Worm (Caenorhabditis elegans) whole organism, L2 larva: Measurements from ENCODE around the gene eif-2D.

ENCODE experiments used
- C34F6.9 ChIP-seq: fragments of 150-350 bp; optimal IDR thresholded peaks from 2 replicates; lab custom pipeline; 2014; ENCODE audit warnings: missing biosample characterization, missing genetic modification characterization
- Y55F3AM.14 ChIP-seq: fragments of 200-800 bp; sonication (Bioruptor generic); optimal IDR thresholded peaks from 2 replicates; lab custom pipeline; 2018; ENCODE audit warnings: mild to moderate bottlenecking, missing genetic modification characterization, missing compliant biosample characterization
- ZK546.5 ChIP-seq: sonication (generic microtip); optimal IDR thresholded peaks from 2 replicates; lab custom pipeline; 2017; ENCODE audit warnings: missing biosample characterization, missing genetic modification characterization
- aly-2 ChIP-seq: fragments of 150-350 bp; optimal IDR thresholded peaks from 2 replicates; lab custom pipeline; 2014; ENCODE audit warnings: missing biosample characterization, missing genetic modification characterization
- blmp-1 ChIP-seq: sonication (generic microtip); optimal IDR thresholded peaks from 2 replicates; lab custom pipeline; 2017; ENCODE audit warnings: missing genetic modification characterization, mild to moderate bottlenecking, missing compliant biosample characterization, antibody characterized with exemption, moderate library complexity; ENCODE audit not compliant: insufficient read depth
- ceh-16 ChIP-seq: fragments of 150-350 bp; optimal IDR thresholded peaks from 2 replicates; lab custom pipeline; 2014; ENCODE audit warnings: missing biosample characterization, missing genetic modification characterization
- crh-2 ChIP-seq: sonication (generic microtip); optimal IDR thresholded peaks from 2 replicates; lab custom pipeline; 2017; ENCODE audit warnings: missing biosample characterization, missing genetic modification characterization
- dmd-4 ChIP-seq: sonication (generic microtip); optimal IDR thresholded peaks from 2 replicates; lab custom pipeline; 2017; ENCODE audit warnings: missing biosample characterization, missing genetic modification characterization
- egl-27 ChIP-seq: sonication (generic microtip); optimal IDR thresholded peaks from 3 replicates; lab custom pipeline; 2017; ENCODE audit warnings: missing biosample characterization, missing genetic modification reagents, missing genetic modification characterization
- elt-1 ChIP-seq: fragments of 150-350 bp; optimal IDR thresholded peaks from 2 replicates; lab custom pipeline; 2014; ENCODE audit warnings: missing biosample characterization, missing genetic modification characterization
- elt-3 ChIP-seq: sonication (generic microtip); optimal IDR thresholded peaks from 2 replicates; lab custom pipeline; 2017; ENCODE audit warnings: missing biosample characterization, missing genetic modification characterization
- fos-1 ChIP-seq: fragments of 150-350 bp; optimal IDR thresholded peaks from 2 replicates; lab custom pipeline; 2014; ENCODE audit warnings: missing biosample characterization, missing genetic modification characterization
- gmeb-1 ChIP-seq: fragments of 150-350 bp; optimal IDR thresholded peaks from 2 replicates; lab custom pipeline; 2014; ENCODE audit warnings: missing biosample characterization, missing genetic modification characterization
- lin-11 ChIP-seq: fragments of 150-350 bp; sonication (generic microtip); optimal IDR thresholded peaks from 2 replicates; lab custom pipeline; 2014; ENCODE audit warnings: missing biosample characterization, missing genetic modification characterization, inconsistent platforms, mixed read lengths
- lin-13 ChIP-seq: fragments of 150-350 bp; optimal IDR thresholded peaks from 2 replicates; lab custom pipeline; 2014; ENCODE audit warnings: missing biosample characterization, missing genetic modification reagents, missing genetic modification characterization
- lin-39 ChIP-seq: fragments of 150-350 bp; optimal IDR thresholded peaks from 2 replicates; lab custom pipeline; 2014; ENCODE audit warnings: missing biosample characterization, missing genetic modification reagents, missing genetic modification characterization
- mab-5 ChIP-seq: fragments of 150-350 bp; optimal IDR thresholded peaks from 2 replicates; lab custom pipeline; 2014; ENCODE audit warnings: missing biosample characterization, missing genetic modification characterization
- mdl-1 ChIP-seq, 2 experiments: fragments of 150-350 bp in 1 of 2; sonication (generic microtip) in 1 of 2; optimal IDR thresholded peaks; 2 replicates each; lab custom pipeline; 2017; ENCODE audit warnings: missing biosample characterization in 2 of 2, missing genetic modification characterization in 2 of 2
- nhr-10 ChIP-seq: sonication (generic microtip); optimal IDR thresholded peaks from 2 replicates; lab custom pipeline; 2017; ENCODE audit warnings: missing biosample characterization, missing genetic modification characterization
- nhr-11 ChIP-seq: fragments of 150-350 bp; optimal IDR thresholded peaks from 2 replicates; lab custom pipeline; 2014; ENCODE audit warnings: missing biosample characterization, missing genetic modification characterization
- nhr-129 ChIP-seq: fragments of 150-350 bp; optimal IDR thresholded peaks from 2 replicates; lab custom pipeline; 2014; ENCODE audit warnings: missing biosample characterization, missing genetic modification characterization
- nhr-21 ChIP-seq: fragments of 150-350 bp; optimal IDR thresholded peaks from 2 replicates; lab custom pipeline; 2014; ENCODE audit warnings: missing biosample characterization, missing genetic modification characterization
- nhr-23 ChIP-seq: fragments of 150-350 bp; optimal IDR thresholded peaks from 2 replicates; lab custom pipeline; 2014; ENCODE audit warnings: missing biosample characterization, missing genetic modification reagents, missing genetic modification characterization
- nhr-237 ChIP-seq: fragments of 150-350 bp; optimal IDR thresholded peaks from 2 replicates; lab custom pipeline; 2014; ENCODE audit warnings: missing biosample characterization, missing genetic modification characterization
- nhr-25 ChIP-seq: fragments of 150-350 bp; sonication (generic microtip); optimal IDR thresholded peaks from 3 replicates; lab custom pipeline; 2014; ENCODE audit warnings: missing biosample characterization, missing genetic modification characterization
- nhr-6 ChIP-seq: fragments of 150-350 bp; optimal IDR thresholded peaks from 2 replicates; lab custom pipeline; 2014; ENCODE audit warnings: missing biosample characterization, missing genetic modification characterization
- peb-1 ChIP-seq: fragments of 150-350 bp; optimal IDR thresholded peaks from 2 replicates; lab custom pipeline; 2014; ENCODE audit warnings: missing biosample characterization, missing genetic modification characterization
- sem-4 ChIP-seq: fragments of 150-350 bp; optimal IDR thresholded peaks from 2 replicates; lab custom pipeline; 2014; ENCODE audit warnings: missing biosample characterization, missing genetic modification reagents, missing genetic modification characterization
- skn-1 ChIP-seq: sonication (generic microtip); optimal IDR thresholded peaks from 2 replicates; lab custom pipeline; 2017; ENCODE audit warnings: missing biosample characterization, missing genetic modification characterization
- sma-3 ChIP-seq: sonication (generic microtip); optimal IDR thresholded peaks from 2 replicates; lab custom pipeline; 2016; ENCODE audit warnings: missing genetic modification reagents, missing genetic modification characterization, missing compliant biosample characterization
- snpc-4 ChIP-seq: fragments of 150-350 bp; optimal IDR thresholded peaks from 2 replicates; lab custom pipeline; 2014; ENCODE audit warnings: missing biosample characterization, missing genetic modification characterization
- unc-39 ChIP-seq: fragments of 150-350 bp; optimal IDR thresholded peaks from 2 replicates; lab custom pipeline; 2014; ENCODE audit warnings: missing biosample characterization, missing genetic modification characterization
- unc-55 ChIP-seq: fragments of 150-350 bp; sonication (generic microtip); optimal IDR thresholded peaks from 3 replicates; lab custom pipeline; 2014; ENCODE audit warnings: missing biosample characterization, missing genetic modification reagents, missing genetic modification characterization
- unc-62 ChIP-seq: fragments of 150-350 bp; optimal IDR thresholded peaks from 2 replicates; lab custom pipeline; 2014; ENCODE audit warnings: missing biosample characterization, missing genetic modification reagents, missing genetic modification characterization
- zag-1 ChIP-seq: fragments of 150-350 bp; optimal IDR thresholded peaks from 2 replicates; lab custom pipeline; 2014; ENCODE audit warnings: missing biosample characterization, missing genetic modification characterization
- ztf-1 ChIP-seq: fragments of 200-800 bp; sonication (Bioruptor generic); conservative IDR thresholded peaks from 2 replicates; pipeline ENCODE4 v1.3.6; 2022; ENCODE audit warnings: missing genetic modification characterization, missing compliant biosample characterization
- ztf-4 ChIP-seq: fragments of 150-350 bp; optimal IDR thresholded peaks from 2 replicates; lab custom pipeline; 2014; ENCODE audit warnings: missing biosample characterization, missing genetic modification characterization

eif-2D gene

DNA sequence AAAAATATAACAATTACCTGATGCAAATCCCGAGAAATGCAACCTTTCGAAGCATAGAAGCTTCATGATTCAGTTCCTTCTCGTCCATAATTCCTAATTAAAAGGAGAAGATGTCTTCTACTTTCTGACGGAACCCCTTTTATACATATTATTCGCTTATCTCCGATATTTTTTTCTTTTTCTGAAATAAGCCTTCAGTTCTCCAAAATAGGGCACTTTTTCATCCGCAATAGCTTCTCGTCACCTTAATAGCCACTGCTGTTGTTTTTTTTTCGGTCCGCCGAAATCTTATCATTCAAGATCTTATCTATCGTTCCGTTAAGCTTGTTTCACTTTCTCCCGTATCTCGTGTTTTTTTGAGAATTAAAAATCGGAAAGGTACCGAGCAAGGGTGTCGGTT is 39.2 kb upstream of the eif-2D start, which contains the start of gene bli-2:
bli-2 (minus strand) TSS at position 101 of the 400 bp plus-strand sequence.
- no peak for TF ChIP-seq aly-2 (tag; lab: Kevin White, UChicago)
- TF ChIP-seq lin-39 (tag; lab: Kevin White, UChicago) = no peak
- TF ChIP-seq crh-2 (tag; lab: Kevin White, UChicago) = no peak
- no peak for TF ChIP-seq mab-5 (tag; lab: Kevin White, UChicago)
- no peak for TF ChIP-seq nhr-21 (tag; lab: Kevin White, UChicago)
- TF ChIP-seq unc-62 (GFP tag; lab: Kevin White, UChicago) = no peak
- TF ChIP-seq nhr-25 (tag; lab: Kevin White, UChicago) = no peak
- TF ChIP-seq fos-1 (tag; lab: Kevin White, UChicago) = no peak
- no peak for TF ChIP-seq Y55F3AM.14 (GFP tag; lab: Kevin White, UChicago)
- no peak for TF ChIP-seq snpc-4 (tag; lab: Kevin White, UChicago)
- TF ChIP-seq sma-3 (GFP tag; lab: Kevin White, UChicago) = no peak

DNA sequence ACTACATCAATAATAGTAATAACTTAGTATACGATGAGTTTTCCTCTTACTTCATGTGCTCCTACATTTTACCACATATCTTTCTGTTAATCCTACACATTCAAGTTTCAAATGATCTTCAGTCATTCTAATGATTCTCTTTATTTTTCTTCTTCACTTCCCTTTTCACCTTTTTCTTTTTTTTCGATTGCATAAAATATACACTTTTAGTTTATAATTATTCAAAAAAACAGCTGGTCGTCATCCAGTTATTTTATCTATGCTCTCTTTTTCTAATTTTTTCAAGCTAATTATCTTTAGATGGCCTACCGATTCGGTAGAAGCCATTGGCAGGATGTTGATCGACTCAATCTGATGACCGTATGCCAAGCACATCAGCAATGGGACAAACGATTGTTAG is 37.3 kb upstream of the eif-2D start, which contains the start of gene F59E12.1:
F59E12.1 (plus strand) TSS at position 301 of the 400 bp plus-strand sequence.
- TF ChIP-seq gmeb-1 (no peak), dmd-4 (tag; lab: Kevin White, UChicago) (no peak), sma-3 (GFP tag; lab: Kevin White, UChicago) (no peak), sem-4 (tag; lab: Kevin White, UChicago) (no peak), ztf-4 (no peak), unc-55 (GFP tag; lab: Kevin White, UChicago) (no peak), lin-13 (GFP tag; lab: Kevin White, UChicago) (no peak), peb-1 (tag; lab: Kevin White, UChicago) (no peak), elt-3 (no peak), aly-2 (tag; lab: Kevin White, UChicago) (no peak), unc-62 (GFP tag; lab: Kevin White, UChicago) (no peak), ceh-16 (tag; lab: Kevin White, UChicago) (no peak), egl-27 (no peak)

DNA sequence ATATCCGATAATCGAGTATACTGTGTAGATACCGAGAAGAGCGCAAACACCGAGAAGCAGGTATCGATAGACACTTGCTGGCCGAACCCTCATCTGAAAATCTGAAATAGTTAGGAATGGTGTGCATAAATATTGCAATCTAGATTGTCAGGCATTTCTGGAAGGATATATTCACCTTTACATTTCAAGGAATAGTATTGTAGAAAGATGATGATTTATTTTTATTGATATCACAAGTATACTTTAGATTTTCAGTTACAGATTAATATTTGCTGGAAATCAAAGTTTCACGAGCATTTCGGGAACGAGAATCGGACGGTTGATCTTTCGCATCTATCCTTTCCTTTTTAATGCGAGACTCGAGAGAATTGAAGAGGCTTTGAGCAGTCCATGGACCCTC is 31.8 kb upstream of the eif-2D start, which contains the start of gene fut-3:
fut-3 (minus strand) TSS at position 101 of the 400 bp plus-strand sequence.
- no peak for TF ChIP-seq nhr-129 (tag; lab: Kevin White, UChicago)
- TF ChIP-seq ZK546.5 (tag; lab: Kevin White, UChicago) = no peak
- TF ChIP-seq nhr-23 (tag; lab: Kevin White, UChicago) = no peak
- no peak for TF ChIP-seq zag-1 (tag; lab: Kevin White, UChicago)
- TF ChIP-seq sem-4 (tag; lab: Kevin White, UChicago) = no peak
- TF ChIP-seq crh-2 (tag; lab: Kevin White, UChicago) = no peak
- TF ChIP-seq ztf-4 = no peak
- no peak for TF ChIP-seq unc-39 (tag; lab: Kevin White, UChicago)
- no peak for TF ChIP-seq nhr-25 (tag; lab: Kevin White, UChicago)
- TF ChIP-seq nhr-237 (tag; lab: Kevin White, UChicago) = no peak
- no peak for TF ChIP-seq sma-3 (GFP tag; lab: Kevin White, UChicago)
- no peak for TF ChIP-seq elt-1 (tag; lab: Kevin White, UChicago)
- no peak for TF ChIP-seq egl-27
- TF ChIP-seq gmeb-1 = no peak
- TF ChIP-seq blmp-1 = no peak
- TF ChIP-seq unc-55 (GFP tag; lab: Kevin White, UChicago) = no peak
- no peak for TF ChIP-seq skn-1 (tag; lab: Kevin White, UChicago)
- TF ChIP-seq elt-3 = no peak

- TF ChIP-seq ceh-16 (tag; lab: Kevin White, UChicago) = no peak
- no peak for TF ChIP-seq nhr-6
- no peak for TF ChIP-seq nhr-10 (tag; lab: Kevin White, UChicago)
- TF ChIP-seq mdl-1 (tag; optimal IDR thresholded peaks at IDR 0.05; lab: Kevin White, UChicago) = no peak
- TF ChIP-seq nhr-129 (tag; lab: Kevin White, UChicago) = no peak
- no peak for TF ChIP-seq nhr-237 (tag; lab: Kevin White, UChicago)
- no peak for TF ChIP-seq unc-39 (tag; lab: Kevin White, UChicago)
- no peak for TF ChIP-seq C34F6.9 (tag; lab: Kevin White, UChicago)
- no peak for TF ChIP-seq ztf-4
- no peak for TF ChIP-seq lin-11
- TF ChIP-seq blmp-1 = no peak
- no peak for TF ChIP-seq crh-2 (tag; lab: Kevin White, UChicago)
- no peak for TF ChIP-seq Y55F3AM.14 (GFP tag; lab: Kevin White, UChicago)
- no peak for TF ChIP-seq nhr-25 (tag; lab: Kevin White, UChicago)
- no peak for TF ChIP-seq ztf-1
- no peak for TF ChIP-seq ZK546.5 (tag; lab: Kevin White, UChicago)
- no peak for TF ChIP-seq sem-4 (tag; lab: Kevin White, UChicago)
- TF ChIP-seq fos-1 (tag; lab: Kevin White, UChicago) = no peak
- no peak for TF ChIP-seq nhr-11 (tag; lab: Kevin White, UChicago)
Observed at ce11 chrII:5660155-5660554, 31.4 kb upstream of the eif-2D start.
